Worm (Caenorhabditis elegans): ENCODE measurements around the gene nhr-203.

The nhr-203 gene

ce11 chrV:464800-465199, 5.2 kb downstream of the nhr-203 start, which contains the start of gene nhr-201 (continued):
- TF ChIP-seq unc-130 (GFP tag; optimal IDR thresholded peaks at IDR 0.05): no peak
- TF ChIP-seq lin-1 (GFP tag; IDR thresholded peaks at IDR 0.05): no peak
- no peak for TF ChIP-seq snpc-4 (tag; optimal IDR thresholded peaks at IDR 0.05)

DNA sequence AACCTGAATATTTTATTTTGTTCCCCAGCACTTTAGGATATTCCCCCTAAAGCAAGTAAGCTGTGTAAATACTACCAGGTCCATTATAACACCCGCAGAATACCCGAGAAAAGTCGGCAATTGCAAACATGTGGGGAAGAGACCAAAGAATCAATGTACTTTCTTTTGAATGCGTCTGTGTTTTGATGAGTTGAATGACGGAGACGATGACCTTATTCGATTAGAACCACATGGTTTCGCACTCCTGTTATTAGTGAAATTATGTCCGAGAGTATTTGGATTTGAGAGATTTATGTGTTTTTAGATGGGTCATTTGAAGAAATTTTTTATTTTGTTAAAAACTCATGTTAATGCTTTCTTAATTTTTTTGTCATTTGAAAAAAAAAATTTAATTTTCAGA, 5.8 kb downstream of the nhr-203 start:
- TF ChIP-seq duxl-1 (tag; optimal IDR thresholded peaks at IDR 0.05; ENCODE audit: poor library complexity): peak; percentile 23
- peak; percentile 46 for TF ChIP-seq nhr-28 (tag; optimal IDR thresholded peaks at IDR 0.05)
- TF ChIP-seq hlh-30 (tag; optimal IDR thresholded peaks at IDR 0.05; ENCODE audit: insufficient read depth): peak; percentile 20
- peak in 1 of 2 experiments; percentile 73 for TF ChIP-seq unc-62 (GFP tag; optimal IDR thresholded peaks at IDR 0.05 in 1 of 2)
- TF ChIP-seq unc-62 (tag; optimal IDR thresholded peaks at IDR 0.05): no peak
- TF ChIP-seq mxl-3 (GFP tag; optimal IDR thresholded peaks at IDR 0.05): peak; percentile 3
- no peak for TF ChIP-seq dpl-1 (GFP tag; optimal IDR thresholded peaks at IDR 0.05)
- no peak for TF ChIP-seq dve-1 (tag; optimal IDR thresholded peaks at IDR 0.05; ENCODE audit: insufficient read depth)
- peak in 1 of 2 experiments; percentile 2 for TF ChIP-seq mdl-1 (tag; optimal IDR thresholded peaks at IDR 0.05)

ce11 chrV:467507-467906, 7.9 kb downstream of the nhr-203 start:
- TF ChIP-seq rbr-2 (tag; optimal IDR thresholded peaks at IDR 0.05) (no peak), unc-62 (GFP tag; optimal IDR thresholded peaks at IDR 0.05 in 1 of 2) (peak in 1 of 2 experiments; percentile 73), unc-62 (tag; optimal IDR thresholded peaks at IDR 0.05) (no peak), dve-1 (tag; optimal IDR thresholded peaks at IDR 0.05; ENCODE audit: insufficient read depth) (peak; percentile 4), nhr-41 (GFP tag; IDR thresholded peaks at IDR 0.05) (no peak), egl-27 (tag; optimal IDR thresholded peaks at IDR 0.05) (no peak), Y5F2A.4 (GFP tag; optimal IDR thresholded peaks at IDR 0.05) (no peak), zfp-2 (tag; optimal IDR thresholded peaks at IDR 0.05) (no peak), Y48G9A.11 (GFP tag; IDR thresholded peaks at IDR 0.05) (no peak), arid-1 (GFP tag; conservative IDR thresholded peaks at IDR 0.05) (no peak), ceh-28 (tag; optimal IDR thresholded peaks at IDR 0.05) (no peak)

DNA sequence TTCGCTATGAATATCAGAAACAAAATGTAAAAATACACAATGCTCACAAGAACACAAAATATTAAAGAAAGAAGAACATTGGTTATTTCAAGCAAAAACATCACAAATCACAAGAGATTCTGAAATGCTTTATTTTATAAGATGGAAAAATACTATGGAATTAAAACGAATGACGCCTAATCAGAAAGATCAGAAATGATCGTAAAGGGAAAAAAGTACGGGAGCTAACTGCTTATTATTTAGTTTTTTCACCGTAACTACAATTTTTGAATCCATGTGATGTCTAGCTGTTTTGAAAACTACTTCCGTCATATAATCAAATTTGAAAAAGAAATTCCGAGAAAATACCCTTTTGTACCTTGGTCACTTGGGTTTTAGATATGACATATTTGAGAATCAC, 8.9 kb downstream of the nhr-203 start, which contains the start of gene srbc-57:
srbc-57 (minus strand) TSS at position 101 of the 400 bp plus-strand sequence.
- no peak for TF ChIP-seq dmd-6 (GFP tag; IDR thresholded peaks at IDR 0.05)
- no peak for TF ChIP-seq fkh-10 (GFP tag; optimal IDR thresholded peaks at IDR 0.05)
- TF ChIP-seq dmd-8 (GFP tag; IDR thresholded peaks at IDR 0.05): no peak
- no peak for TF ChIP-seq arid-1 (GFP tag; conservative IDR thresholded peaks at IDR 0.05)
- no peak for TF ChIP-seq ZK546.5 (tag; optimal IDR thresholded peaks at IDR 0.05)
- no peak for TF ChIP-seq ceh-32 (tag; optimal IDR thresholded peaks at IDR 0.05; ENCODE audit: poor library complexity)
- no peak for TF ChIP-seq F49E8.2 (tag; optimal IDR thresholded peaks at IDR 0.05; ENCODE audit: borderline replicate concordance)
- no peak for TF ChIP-seq skn-1 (tag; optimal IDR thresholded peaks at IDR 0.05)
- no peak for TF ChIP-seq nhr-237 (tag; optimal IDR thresholded peaks at IDR 0.05)
- TF ChIP-seq unc-39 (tag; optimal IDR thresholded peaks at IDR 0.05): no peak
- no peak for TF ChIP-seq aha-1 (tag)
- TF ChIP-seq nhr-41 (GFP tag; IDR thresholded peaks at IDR 0.05): no peak
- TF ChIP-seq nhr-6 (tag; optimal IDR thresholded peaks at IDR 0.05): no peak
- TF ChIP-seq hmg-1.1 (GFP tag; IDR thresholded peaks at IDR 0.05): no peak

DNA sequence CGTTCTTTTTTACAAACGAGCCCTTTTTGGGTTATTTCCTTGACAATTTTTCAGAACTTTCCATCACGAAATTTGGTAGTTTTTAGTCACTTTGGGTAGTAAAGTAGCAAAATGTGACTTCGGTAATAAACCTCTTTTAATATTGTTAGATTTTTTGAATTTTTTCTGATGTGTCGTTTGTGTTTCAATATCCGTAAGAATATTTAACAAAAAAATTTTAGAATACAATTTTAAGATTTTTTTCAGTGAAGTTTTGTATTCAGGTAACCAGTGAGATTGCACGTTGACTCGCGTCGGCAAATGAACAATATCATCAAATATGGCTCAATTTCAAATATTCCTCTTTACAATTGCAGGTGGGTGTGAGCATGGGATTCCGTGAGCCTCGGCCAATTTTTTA, 13.0 kb downstream of the nhr-203 start, which contains the start of gene srt-31:
srt-31 (plus strand) TSS at position 301 of the 400 bp plus-strand sequence.
- TF ChIP-seq duxl-1 (tag; optimal IDR thresholded peaks at IDR 0.05; ENCODE audit: poor library complexity): no peak
- TF ChIP-seq lim-7 (GFP tag; IDR thresholded peaks at IDR 0.05): no peak
- TF ChIP-seq mes-2 (tag; optimal IDR thresholded peaks at IDR 0.05; ENCODE audit: poor library complexity, severe bottlenecking): no peak
- TF ChIP-seq arid-1 (GFP tag; conservative IDR thresholded peaks at IDR 0.05): no peak
- TF ChIP-seq Y105C5A.15 (GFP tag; IDR thresholded peaks at IDR 0.05): no peak
- TF ChIP-seq lin-38 (GFP tag; IDR thresholded peaks at IDR 0.05): no peak
- TF ChIP-seq nhr-237 (tag; optimal IDR thresholded peaks at IDR 0.05): no peak
- no peak for TF ChIP-seq dve-1 (tag; optimal IDR thresholded peaks at IDR 0.05; ENCODE audit: insufficient read depth)
- no peak for TF ChIP-seq dmd-6 (GFP tag; IDR thresholded peaks at IDR 0.05)
- no peak for TF ChIP-seq nhr-48 (tag; optimal IDR thresholded peaks at IDR 0.05)
- TF ChIP-seq ceh-20 (GFP tag; IDR thresholded peaks at IDR 0.05): no peak
- TF ChIP-seq lir-3 (tag; optimal IDR thresholded peaks at IDR 0.05): no peak
- no peak for TF ChIP-seq T20F7.1 (GFP tag; optimal IDR thresholded peaks at IDR 0.05)
- no peak for TF ChIP-seq sdz-12 (GFP tag; optimal IDR thresholded peaks at IDR 0.05)
- no peak for TF ChIP-seq F37D6.2 (tag; optimal IDR thresholded peaks at IDR 0.05)
- TF ChIP-seq spr-3 (GFP tag; optimal IDR thresholded peaks at IDR 0.05): no peak

All from whole organism, L4 larva.